Worm (Caenorhabditis elegans): Measurements from ENCODE around the gene enu-3.6.
A peak's percentile ranks its signal among the peaks of the same experiment; 100 is the strongest.
"Not testable (repeated sequence)": the region's sequence is repeated elsewhere in the genome, so short reads cannot be mapped to it uniquely, and the experiment has no call there.

Gene enu-3.6

DNA sequence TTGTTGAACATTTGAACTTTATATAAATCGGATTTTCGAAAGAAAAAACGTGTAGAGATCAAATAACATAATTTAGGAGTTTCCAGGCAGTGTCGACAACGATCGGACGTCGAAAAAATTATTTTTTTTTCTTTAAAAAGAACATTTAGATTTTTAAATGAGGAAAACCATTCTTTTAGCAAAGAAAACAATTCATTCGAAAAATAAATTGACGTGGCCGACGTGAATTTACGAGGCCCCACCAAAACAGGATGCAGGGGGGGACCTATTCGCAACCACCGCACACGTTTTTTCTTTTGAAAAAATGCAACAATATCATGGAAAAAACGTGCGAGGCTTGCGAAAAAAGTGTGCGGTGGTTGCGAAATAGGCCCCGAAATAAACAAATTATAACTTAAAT is at the start of gene enu-3.6:
Gene enu-3.6 (plus strand): TSS at position 392 of the 400 bp plus-strand sequence.
- peak; percentile 40; the same call in 1 of the 2 replicates for TF ChIP-seq ceh-100 (GFP tag; IDR thresholded peaks at IDR 0.05)
- peak; percentile 28; the same call in 1 of the 2 replicates for TF ChIP-seq Y53G8AR.9 (GFP tag; conservative IDR thresholded peaks at IDR 0.05)
- 0 out of 2 replicates have a peak, but pooled peaks have one; percentile 24 for TF ChIP-seq madf-8 (GFP tag; conservative IDR thresholded peaks at IDR 0.05)
- peak; percentile 53 for TF ChIP-seq hrde-1 (tag; optimal IDR thresholded peaks at IDR 0.05; ENCODE audit: borderline replicate concordance)
- TF ChIP-seq F49E8.2 (tag; optimal IDR thresholded peaks at IDR 0.05; ENCODE audit: insufficient read depth) = peak; percentile 39
- TF ChIP-seq attf-6 (GFP tag; IDR thresholded peaks at IDR 0.05) = 0 out of 2 replicates have a peak, but pooled peaks have one; percentile 38
- TF ChIP-seq snpc-4 (GFP tag; optimal IDR thresholded peaks at IDR 0.05); cebp-1 (GFP tag; IDR thresholded peaks at IDR 0.05): not testable (repeated sequence)
- peak in 1 of 4 experiments; percentile 8 for TF ChIP-seq snpc-4 (tag; optimal IDR thresholded peaks at IDR 0.05)
- peak; percentile 62; the same call in 1 of the 2 replicates for TF ChIP-seq madf-6 (GFP tag; IDR thresholded peaks at IDR 0.05)
- peak; percentile 21 for TF ChIP-seq unc-130 (GFP tag; optimal IDR thresholded peaks at IDR 0.05)
- TF ChIP-seq athp-1 (tag; optimal IDR thresholded peaks at IDR 0.05) = peak; percentile 62
- TF ChIP-seq him-1 (tag; optimal IDR thresholded peaks at IDR 0.05) = peak; percentile 33
- TF ChIP-seq xnd-1 (tag; optimal IDR thresholded peaks at IDR 0.05) = peak; percentile 23
- 0 out of 2 replicates have a peak, but pooled peaks have one; percentile 44 for TF ChIP-seq cebp-2 (GFP tag; IDR thresholded peaks at IDR 0.05)
- TF ChIP-seq cebp-1 (tag; optimal IDR thresholded peaks at IDR 0.05) = peak; percentile 68
- TF ChIP-seq hsf-1 (GFP tag; IDR thresholded peaks at IDR 0.05) = peak; percentile 59

ce11 chrIII:10700460-10700859 is 49.8 kb upstream of the enu-3.6 start, which contains the start of gene Y39A1A.20:
TSS of gene Y39A1A.20 (minus strand) at chrIII:10700560.
- no peak for TF ChIP-seq mel-28 (tag; optimal IDR thresholded peaks at IDR 0.05; ENCODE audit: borderline replicate concordance)
- no peak for TF ChIP-seq F37B4.10 (GFP tag; IDR thresholded peaks at IDR 0.05)
- TF ChIP-seq snpc-1.3 (tag; optimal IDR thresholded peaks at IDR 0.05; ENCODE audit: insufficient read depth) = no peak

DNA sequence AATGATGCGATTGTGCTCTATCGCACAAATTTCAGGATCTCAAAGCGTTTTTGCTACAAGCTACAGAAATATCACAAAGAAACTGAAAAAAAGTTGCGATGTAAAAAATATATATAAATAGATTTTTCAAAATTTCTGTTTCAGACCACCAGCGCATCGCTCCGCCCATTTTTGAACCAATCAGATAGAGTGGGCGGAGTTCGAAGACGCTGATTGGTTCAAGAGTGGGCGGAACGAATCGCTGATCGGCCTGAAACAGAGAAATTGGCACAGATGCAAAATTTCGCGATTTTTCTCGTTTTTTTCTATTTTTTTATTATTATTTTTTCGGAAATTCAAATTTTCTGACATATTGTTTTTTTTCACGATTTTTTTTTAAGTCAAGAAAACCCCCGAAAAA is 47.4 kb upstream of the enu-3.6 start:
- TF ChIP-seq fkh-3 (tag; optimal IDR thresholded peaks at IDR 0.05) (no peak), ztf-28 (GFP tag; IDR thresholded peaks at IDR 0.05) (no peak), nfya-1 (tag; optimal IDR thresholded peaks at IDR 0.05; ENCODE audit: borderline replicate concordance, insufficient read depth) (no peak), mcd-1 (GFP tag; IDR thresholded peaks at IDR 0.05) (no peak), F57C9.4 (tag; optimal IDR thresholded peaks at IDR 0.05) (no peak), hmg-20 (GFP tag; IDR thresholded peaks at IDR 0.05) (no peak), hrde-1 (tag; optimal IDR thresholded peaks at IDR 0.05; ENCODE audit: borderline replicate concordance) (no peak), K12H6.12 (tag; optimal IDR thresholded peaks at IDR 0.05) (no peak), snpc-3.4 (tag; optimal IDR thresholded peaks at IDR 0.05) (no peak), mes-4 (tag; optimal IDR thresholded peaks at IDR 0.05) (no peak)

DNA sequence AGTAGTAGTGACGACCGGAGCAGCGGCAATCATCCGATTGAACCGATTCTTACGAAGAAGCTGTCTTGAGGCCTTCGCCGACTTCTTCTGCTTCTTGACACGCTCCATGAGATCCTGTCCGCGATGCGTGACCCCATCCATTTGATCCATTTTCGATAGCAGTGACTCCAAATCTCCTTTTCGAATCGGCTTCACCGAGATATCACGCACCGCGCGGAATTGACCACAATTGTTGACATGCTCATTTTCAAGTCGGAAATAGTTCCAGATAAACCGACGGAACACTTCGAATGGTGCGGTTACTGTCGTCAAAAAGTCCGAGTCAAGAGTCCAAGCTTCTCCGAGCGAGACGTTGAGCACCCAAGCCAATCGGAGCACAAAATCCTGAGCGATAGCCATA is 46.4 kb upstream of the enu-3.6 start:
- TF ChIP-seq Y95B8A.8 (GFP tag; IDR thresholded peaks at IDR 0.05) (no peak), C06A6.2 (GFP tag; conservative IDR thresholded peaks at IDR 0.05) (no peak), D2030.7 (GFP tag; IDR thresholded peaks at IDR 0.05) (no peak), ZK185.1 (tag; optimal IDR thresholded peaks at IDR 0.05; ENCODE audit: poor library complexity, severe bottlenecking) (no peak), egl-18 (GFP tag; IDR thresholded peaks at IDR 0.05) (no peak), T07F8.4 (tag; optimal IDR thresholded peaks at IDR 0.05) (no peak), nhr-80 (tag; optimal IDR thresholded peaks at IDR 0.05) (no peak)
